Worm (Caenorhabditis elegans): ENCODE results near the gene Y110A2AL.6.

Gene Y110A2AL.6

ce11 chrII:2834105-2834504 lies 7.3 kb downstream of the Y110A2AL.6 start:
- TF ChIP-seq nhr-77 (tag; optimal IDR thresholded peaks at IDR 0.05) (no peak), lir-3 (tag; optimal IDR thresholded peaks at IDR 0.05; ENCODE audit: poor library complexity) (no peak), C34B4.2 (tag; optimal IDR thresholded peaks at IDR 0.05) (no peak), nhr-12 (tag; optimal IDR thresholded peaks at IDR 0.05) (no peak), fkh-4 (tag; optimal IDR thresholded peaks at IDR 0.05; ENCODE audit: borderline replicate concordance) (no peak), fkh-10 (GFP tag; optimal IDR thresholded peaks at IDR 0.05) (no peak), nhr-237 (tag; optimal IDR thresholded peaks at IDR 0.05) (no peak), hlh-17 (GFP tag; optimal IDR thresholded peaks at IDR 0.05; ENCODE audit: borderline replicate concordance) (no peak), skn-1 (tag; optimal IDR thresholded peaks at IDR 0.05) (no peak), efl-1 (optimal IDR thresholded peaks at IDR 0.05) (no peak), efl-1 (GFP tag; optimal IDR thresholded peaks at IDR 0.05 in 1 of 2) (peak in 1 of 2 experiments; percentile 77), hlh-4 (tag; optimal IDR thresholded peaks at IDR 0.05) (no peak), nhr-71 (tag; optimal IDR thresholded peaks at IDR 0.05) (no peak), unc-130 (tag; optimal IDR thresholded peaks at IDR 0.05) (no peak), tlp-1 (tag; optimal IDR thresholded peaks at IDR 0.05) (no peak), C16A3.4 (tag; optimal IDR thresholded peaks at IDR 0.05) (no peak), nhr-90 (tag; optimal IDR thresholded peaks at IDR 0.05; ENCODE audit: poor library complexity) (no peak), ceh-90 (tag; optimal IDR thresholded peaks at IDR 0.05) (no peak), C04F5.9 (tag; optimal IDR thresholded peaks at IDR 0.05) (no peak), grh-1 (GFP tag; IDR thresholded peaks at IDR 0.05) (no peak), ceh-8 (GFP tag; optimal IDR thresholded peaks at IDR 0.05) (no peak), sox-4 (tag; optimal IDR thresholded peaks at IDR 0.05) (no peak), vab-15 (tag; optimal IDR thresholded peaks at IDR 0.05) (no peak), Y116A8C.19 (tag; optimal IDR thresholded peaks at IDR 0.05; ENCODE audit: borderline replicate concordance) (no peak), nhr-84 (tag; optimal IDR thresholded peaks at IDR 0.05) (no peak), fos-1 (tag; optimal IDR thresholded peaks at IDR 0.05) (no peak), ztf-4 (tag; optimal IDR thresholded peaks at IDR 0.05) (no peak), elt-2 (tag; optimal IDR thresholded peaks at IDR 0.05) (peak; percentile 83), lin-14 (GFP tag; optimal IDR thresholded peaks at IDR 0.05) (no peak), alr-1 (tag; optimal IDR thresholded peaks at IDR 0.05; ENCODE audit: borderline replicate concordance) (no peak), mef-2 (tag; optimal IDR thresholded peaks at IDR 0.05) (no peak), egl-27 (tag; optimal IDR thresholded peaks at IDR 0.05) (no peak), ama-1 (optimal IDR thresholded peaks at IDR 0.05) (no peak), nhr-20 (tag; optimal IDR thresholded peaks at IDR 0.05) (peak; percentile 20), unc-62 (GFP tag; optimal IDR thresholded peaks at IDR 0.05) (no peak), nhr-11 (tag; optimal IDR thresholded peaks at IDR 0.05) (no peak), aly-2 (tag; optimal IDR thresholded peaks at IDR 0.05) (no peak), zag-1 (tag; optimal IDR thresholded peaks at IDR 0.05) (no peak), tbx-2 (tag; optimal IDR thresholded peaks at IDR 0.05) (no peak), lsy-2 (tag; optimal IDR thresholded peaks at IDR 0.05) (no peak), zip-4 (GFP tag; optimal IDR thresholded peaks at IDR 0.05) (no peak), ceh-82 (tag; optimal IDR thresholded peaks at IDR 0.05) (no peak), dpl-1 (GFP tag; optimal IDR thresholded peaks at IDR 0.05) (peak in 1 of 3 experiments; percentile 4), fkh-8 (tag; optimal IDR thresholded peaks at IDR 0.05) (no peak), lin-35 (GFP tag; optimal IDR thresholded peaks at IDR 0.05) (peak in 1 of 2 experiments; percentile 44), dsc-1 (tag; optimal IDR thresholded peaks at IDR 0.05) (no peak), sup-37 (GFP tag; optimal IDR thresholded peaks at IDR 0.05) (no peak), lin-15B (tag; optimal IDR thresholded peaks at IDR 0.05) (no peak), swsn-7 (tag; optimal IDR thresholded peaks at IDR 0.05) (no peak), rnt-1 (tag; optimal IDR thresholded peaks at IDR 0.05) (no peak), snpc-4 (tag; optimal IDR thresholded peaks at IDR 0.05) (no peak), ets-5 (GFP tag; IDR thresholded peaks at IDR 0.05) (no peak), mdl-1 (tag; optimal IDR thresholded peaks at IDR 0.05) (no peak), irx-1 (tag; optimal IDR thresholded peaks at IDR 0.05) (no peak)
